Worm (Caenorhabditis elegans) whole organism, mixed stage, embryonic: Measurements from ENCODE around the gene T21E8.5.

Experiments
- ceh-39 ChIP-seq: fragments of 150-350 bp; optimal IDR thresholded peaks from 2 replicates; lab custom pipeline; 2014; ENCODE audit warnings: missing biosample characterization, missing genetic modification characterization
- ces-1 ChIP-seq: fragments of 150-350 bp; optimal IDR thresholded peaks from 2 replicates; lab custom pipeline; 2014; ENCODE audit warnings: missing biosample characterization, missing genetic modification reagents, missing genetic modification characterization
- elt-1 ChIP-seq: sonication (generic microtip); optimal IDR thresholded peaks from 2 replicates; lab custom pipeline; 2017; ENCODE audit warnings: missing genetic modification characterization, mild to moderate bottlenecking, missing compliant biosample characterization, antibody characterized with exemption, moderate library complexity, borderline replicate concordance; ENCODE audit not compliant: insufficient read depth
- lin-13 ChIP-seq: fragments of 150-350 bp; optimal IDR thresholded peaks from 2 replicates; lab custom pipeline; 2014; ENCODE audit warnings: missing biosample characterization, missing genetic modification characterization
- nhr-12 ChIP-seq: fragments of 150-350 bp; optimal IDR thresholded peaks from 2 replicates; lab custom pipeline; 2014; ENCODE audit warnings: missing biosample characterization, missing genetic modification characterization
- nhr-237 ChIP-seq: fragments of 150-350 bp; optimal IDR thresholded peaks from 2 replicates; lab custom pipeline; 2014; ENCODE audit warnings: missing biosample characterization, missing genetic modification characterization
- nhr-28 ChIP-seq: fragments of 150-350 bp; optimal IDR thresholded peaks from 2 replicates; lab custom pipeline; 2014; ENCODE audit warnings: missing biosample characterization, missing genetic modification characterization
- pha-4 ChIP-seq: fragments of 150-350 bp; optimal IDR thresholded peaks from 2 replicates; lab custom pipeline; 2018; ENCODE audit warnings: missing biosample characterization, missing genetic modification reagents, missing genetic modification characterization
- sem-2 ChIP-seq: fragments of 200-800 bp; sonication (Bioruptor generic); optimal IDR thresholded peaks from 2 replicates; lab custom pipeline; 2018; ENCODE audit warnings: mild to moderate bottlenecking, missing genetic modification characterization, missing compliant biosample characterization
- snpc-4 ChIP-seq: fragments of 150-350 bp; optimal IDR thresholded peaks from 2 replicates; lab custom pipeline; 2014; ENCODE audit warnings: missing biosample characterization, missing genetic modification characterization
- unc-39 ChIP-seq: fragments of 150-350 bp; optimal IDR thresholded peaks from 2 replicates; lab custom pipeline; 2014; ENCODE audit warnings: missing biosample characterization, missing genetic modification characterization
- unc-62 ChIP-seq: fragments of 150-350 bp; optimal IDR thresholded peaks from 2 replicates; lab custom pipeline; 2014; ENCODE audit warnings: missing biosample characterization, missing genetic modification reagents, missing genetic modification characterization
- ztf-11 ChIP-seq: fragments of 150-350 bp; optimal IDR thresholded peaks from 2 replicates; lab custom pipeline; 2014; ENCODE audit warnings: missing biosample characterization, missing genetic modification characterization

- TF ChIP-seq nhr-28 (tag; lab: Kevin White, UChicago) (no peak), unc-62 (GFP tag; lab: Kevin White, UChicago) (no peak), nhr-12 (no peak), ztf-11 (tag; lab: Kevin White, UChicago) (no peak), snpc-4 (tag; lab: Kevin White, UChicago) (no peak), lin-13 (tag; lab: Kevin White, UChicago) (no peak), ces-1 (no peak), sem-2 (GFP tag; lab: Kevin White, UChicago) (no peak), unc-39 (tag; lab: Kevin White, UChicago) (no peak), nhr-237 (tag; lab: Kevin White, UChicago) (no peak), pha-4 (tag; lab: Kevin White, UChicago) (no peak), ceh-39 (no peak), elt-1 (tag; lab: Kevin White, UChicago) (no peak)
Observed at ce11 chrX:10890965-10891364, 5.0 kb downstream of the T21E8.5 start, which contains the start of gene F47B10.4.
